Fruit fly (Drosophila melanogaster) whole organism, pupa: ENCODE results near the gene IRSp53.

ENCODE experiments used
- CG14655 ChIP-seq: fragments of 200-800 bp; sonication (Bioruptor generic); optimal IDR thresholded peaks from 3 replicates; lab custom pipeline; 2017; ENCODE audit warnings: mild to moderate bottlenecking, missing biosample characterization, missing genetic modification reagents, missing genetic modification characterization
- EcR ChIP-seq: fragments of 200-800 bp; sonication (Bioruptor generic); optimal IDR thresholded peaks from 3 replicates; lab custom pipeline; 2019; ENCODE audit warnings: missing biosample characterization, missing genetic modification characterization, mild to moderate bottlenecking, moderate library complexity, missing genetic modification reagents
- fd96Ca ChIP-seq: fragments of 200-800 bp; sonication (Bioruptor generic); IDR thresholded peaks from 3 replicates; pipeline ENCODE4 v1.3.6; 2022; ENCODE audit warnings: missing biosample characterization, missing genetic modification characterization

DNA sequence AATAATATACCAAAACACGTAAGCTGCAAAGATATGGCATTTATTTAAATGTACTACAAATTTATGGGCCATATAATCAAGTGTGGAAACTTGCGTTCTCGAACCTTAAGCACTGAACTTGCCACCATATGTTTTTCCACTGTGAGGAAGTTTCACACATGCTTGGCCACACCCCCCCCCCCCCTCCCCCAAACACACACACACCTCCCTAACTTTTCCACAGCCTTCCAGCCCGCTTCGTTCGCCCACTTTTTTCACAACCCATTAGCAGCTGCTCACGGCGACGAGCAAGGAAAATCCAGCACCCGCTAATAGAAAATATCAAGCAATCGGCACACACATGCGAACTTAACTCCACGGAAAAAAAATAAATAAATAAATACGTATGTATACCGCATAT lies 59.4 kb downstream of the IRSp53 start:
- TF ChIP-seq EcR (GFP tag; lab: Kevin White, UChicago) = no peak
- TF ChIP-seq fd96Ca = no peak
- TF ChIP-seq CG14655 = no peak
